Worm (Caenorhabditis elegans) whole organism, early embryonic: ENCODE measurements around the gene F23D12.7.

ENCODE experiments used
- B0310.2 ChIP-seq: sonication (generic microtip); optimal IDR thresholded peaks from 2 replicates; lab custom pipeline; 2016; ENCODE audit warnings: mild to moderate bottlenecking, missing genetic modification characterization, missing compliant biosample characterization
- F13C5.2 ChIP-seq: sonication (generic microtip); optimal IDR thresholded peaks from 2 replicates; lab custom pipeline; 2017; ENCODE audit warnings: mild to moderate bottlenecking, missing genetic modification characterization, inconsistent platforms, missing compliant biosample characterization
- aly-1 ChIP-seq: sonication (generic microtip); optimal IDR thresholded peaks from 2 replicates; lab custom pipeline; 2016; ENCODE audit warnings: missing genetic modification characterization, missing compliant biosample characterization
- ama-1 ChIP-seq: fragments of 150-350 bp; optimal IDR thresholded peaks from 2 replicates; lab custom pipeline; 2014
- ceh-13 ChIP-seq: fragments of 200-800 bp; sonication (Bioruptor generic); optimal IDR thresholded peaks from 2 replicates; lab custom pipeline; 2018; ENCODE audit warnings: mild to moderate bottlenecking, missing genetic modification characterization, missing compliant biosample characterization
- ceh-36 ChIP-seq: sonication (generic microtip); optimal IDR thresholded peaks from 2 replicates; lab custom pipeline; 2016; ENCODE audit warnings: missing genetic modification characterization, inconsistent platforms, missing compliant biosample characterization
- ets-7 ChIP-seq: sonication (generic microtip); optimal IDR thresholded peaks from 2 replicates; lab custom pipeline; 2016; ENCODE audit warnings: missing genotype, missing genetic modification characterization, missing compliant biosample characterization
- flt-1 ChIP-seq: fragments of 200-800 bp; sonication (Bioruptor generic); IDR thresholded peaks from 2 replicates; pipeline ENCODE4 v1.3.6; 2022; ENCODE audit warnings: missing genetic modification characterization, missing compliant biosample characterization
- hmbx-1 ChIP-seq: sonication (generic microtip); optimal IDR thresholded peaks from 2 replicates; lab custom pipeline; 2016; ENCODE audit warnings: mild to moderate bottlenecking, missing genetic modification characterization, missing compliant biosample characterization
- hmg-4 ChIP-seq: fragments of 200-800 bp; sonication (Bioruptor generic); optimal IDR thresholded peaks from 2 replicates; lab custom pipeline; 2018; ENCODE audit warnings: mild to moderate bottlenecking, missing genetic modification characterization, missing compliant biosample characterization
- hnd-1 ChIP-seq: sonication (generic microtip); optimal IDR thresholded peaks from 2 replicates; lab custom pipeline; 2016; ENCODE audit warnings: missing genetic modification characterization, missing compliant biosample characterization
- pes-1 ChIP-seq: fragments of 200-800 bp; sonication (Bioruptor generic); IDR thresholded peaks from 2 replicates; pipeline ENCODE4 v1.3.6; 2022; ENCODE audit warnings: missing genetic modification reagents, missing genetic modification characterization, missing compliant biosample characterization
- scrt-1 ChIP-seq: fragments of 200-800 bp; sonication (Bioruptor generic); IDR thresholded peaks from 2 replicates; pipeline ENCODE4 v1.3.6; 2022; ENCODE audit warnings: missing genetic modification characterization, missing compliant biosample characterization
- sea-1 ChIP-seq: fragments of 200-800 bp; sonication (Bioruptor generic); conservative IDR thresholded peaks from 2 replicates; pipeline ENCODE4 v1.3.6; 2022; ENCODE audit warnings: missing genetic modification characterization, missing compliant biosample characterization
- tbx-11 ChIP-seq: fragments of 200-800 bp; sonication (Bioruptor generic); IDR thresholded peaks from 2 replicates; pipeline ENCODE4 v1.3.6; 2022; ENCODE audit warnings: missing genetic modification characterization, missing compliant biosample characterization
- tbx-37 ChIP-seq: fragments of 200-800 bp; sonication (Bioruptor generic); conservative IDR thresholded peaks from 2 replicates; pipeline ENCODE4 v1.3.6; 2022; ENCODE audit warnings: missing genetic modification reagents, missing genetic modification characterization, missing compliant biosample characterization
- tra-4 ChIP-seq: sonication (generic microtip); optimal IDR thresholded peaks from 2 replicates; lab custom pipeline; 2017; ENCODE audit warnings: missing genetic modification characterization, missing compliant biosample characterization

F23D12.7 gene

ce11 chrX:14460412-14460811 lies 6.8 kb upstream of the F23D12.7 start, which contains the start of gene Y66C5A.2:
TSS of gene Y66C5A.2 (plus strand) at chrX:14460712.
- TF ChIP-seq ceh-13 (no peak), F13C5.2 (tag; lab: Kevin White, UChicago) (no peak), tbx-37 (GFP tag; lab: Robert Waterston, UW) (no peak), tra-4 (tag; lab: Kevin White, UChicago) (no peak), hmg-4 (GFP tag; lab: Kevin White, UChicago) (no peak), sea-1 (GFP tag; lab: Robert Waterston, UW) (no peak), scrt-1 (GFP tag; lab: Robert Waterston, UW) (no peak), ets-7 (tag; lab: Kevin White, UChicago) (no peak), hnd-1 (no peak), flt-1 (GFP tag; lab: Robert Waterston, UW) (no peak), ama-1 (no peak), B0310.2 (tag; lab: Kevin White, UChicago) (no peak), pes-1 (no peak), aly-1 (tag; lab: Kevin White, UChicago) (no peak), ceh-36 (tag; lab: Kevin White, UChicago) (no peak), hmbx-1 (tag; lab: Kevin White, UChicago) (no peak), tbx-11 (no peak)

- no peak for TF ChIP-seq sea-1 (GFP tag; lab: Robert Waterston, UW)
- no peak for TF ChIP-seq ama-1
- no peak for TF ChIP-seq F13C5.2 (tag; lab: Kevin White, UChicago)
Measured at ce11 chrX:14455419-14455818, 1.8 kb upstream of the F23D12.7 start, which contains the start of gene Y66C5A.1. TSS of gene Y66C5A.1 (minus strand) at chrX:14455519.

- no peak for TF ChIP-seq ceh-36 (tag; lab: Kevin White, UChicago)
- TF ChIP-seq aly-1 (tag; lab: Kevin White, UChicago) = no peak
- TF ChIP-seq hmbx-1 (tag; lab: Kevin White, UChicago) = no peak
- no peak for TF ChIP-seq B0310.2 (tag; lab: Kevin White, UChicago)
- no peak for TF ChIP-seq F13C5.2 (tag; lab: Kevin White, UChicago)
- TF ChIP-seq pes-1 = no peak
- no peak for TF ChIP-seq flt-1 (GFP tag; lab: Robert Waterston, UW)
- TF ChIP-seq tra-4 (tag; lab: Kevin White, UChicago) = no peak
- TF ChIP-seq ceh-13 = no peak
Measured at ce11 chrX:14447910-14448309, 5.7 kb downstream of the F23D12.7 start, which contains the start of gene jmjd-3.2. TSS of gene jmjd-3.2 (plus strand) at chrX:14448210.

- TF ChIP-seq sea-1 (GFP tag; lab: Robert Waterston, UW) = no peak
- TF ChIP-seq ceh-36 (tag; lab: Kevin White, UChicago) = no peak
Measured at ce11 chrX:14447498-14447897, 6.1 kb downstream of the F23D12.7 start.

- TF ChIP-seq F13C5.2 (tag; lab: Kevin White, UChicago) (no peak), sea-1 (GFP tag; lab: Robert Waterston, UW) (no peak), tbx-37 (GFP tag; lab: Robert Waterston, UW) (no peak), scrt-1 (GFP tag; lab: Robert Waterston, UW) (no peak), ceh-36 (tag; lab: Kevin White, UChicago) (no peak), B0310.2 (tag; lab: Kevin White, UChicago) (no peak), ceh-13 (no peak), pes-1 (no peak), hnd-1 (no peak)
Measured at ce11 chrX:14444701-14445100, 8.9 kb downstream of the F23D12.7 start, which contains the start of gene F23D12.4. TSS of gene F23D12.4 (plus strand) at chrX:14445001.

ce11 chrX:14442321-14442720 lies 11.3 kb downstream of the F23D12.7 start, which contains the start of gene F23D12.3:
TSS of gene F23D12.3 (plus strand) at chrX:14442621.
- no peak for TF ChIP-seq tbx-11
- TF ChIP-seq aly-1 (tag; lab: Kevin White, UChicago) = no peak
- TF ChIP-seq ceh-13 = no peak
- no peak for TF ChIP-seq flt-1 (GFP tag; lab: Robert Waterston, UW)
- no peak for TF ChIP-seq hmg-4 (GFP tag; lab: Kevin White, UChicago)
- TF ChIP-seq sea-1 (GFP tag; lab: Robert Waterston, UW) = no peak
- TF ChIP-seq scrt-1 (GFP tag; lab: Robert Waterston, UW) = no peak
- no peak for TF ChIP-seq pes-1
- no peak for TF ChIP-seq hmbx-1 (tag; lab: Kevin White, UChicago)
- no peak for TF ChIP-seq ets-7 (tag; lab: Kevin White, UChicago)
- no peak for TF ChIP-seq B0310.2 (tag; lab: Kevin White, UChicago)
- TF ChIP-seq F13C5.2 (tag; lab: Kevin White, UChicago) = no peak
- no peak for TF ChIP-seq ama-1
- TF ChIP-seq tra-4 (tag; lab: Kevin White, UChicago) = no peak

ce11 chrX:14435648-14436155 lies 17.9 kb downstream of the F23D12.7 start:
- TF ChIP-seq hmbx-1 (tag; lab: Kevin White, UChicago) = no peak
- no peak for TF ChIP-seq F13C5.2 (tag; lab: Kevin White, UChicago)
- no peak for TF ChIP-seq tbx-11
- TF ChIP-seq ama-1 = no peak
- no peak for TF ChIP-seq ceh-13
- no peak for TF ChIP-seq B0310.2 (tag; lab: Kevin White, UChicago)
- no peak for TF ChIP-seq tbx-37 (GFP tag; lab: Robert Waterston, UW)
- TF ChIP-seq flt-1 (GFP tag; lab: Robert Waterston, UW) = no peak
- TF ChIP-seq pes-1 = no peak
- TF ChIP-seq hmg-4 (GFP tag; lab: Kevin White, UChicago) = no peak
- no peak for TF ChIP-seq hnd-1
- TF ChIP-seq ceh-36 (tag; lab: Kevin White, UChicago) = no peak
- no peak for TF ChIP-seq tra-4 (tag; lab: Kevin White, UChicago)
- no peak for TF ChIP-seq sea-1 (GFP tag; lab: Robert Waterston, UW)
- TF ChIP-seq scrt-1 (GFP tag; lab: Robert Waterston, UW) = no peak
- no peak for TF ChIP-seq aly-1 (tag; lab: Kevin White, UChicago)
- TF ChIP-seq ets-7 (tag; lab: Kevin White, UChicago) = no peak
